Fruit fly (Drosophila melanogaster) whole organism, embryonic: ENCODE measurements around the gene yps.

Experiments
- Aef1 ChIP-seq: fragments of 200-800 bp; sonication (Bioruptor generic); IDR thresholded peaks from 3 replicates; pipeline ENCODE4 v1.3.6; 2022; ENCODE audit warnings: missing biosample characterization, missing genetic modification characterization
- Bteb2 ChIP-seq: fragments of 200-800 bp; sonication (Bioruptor generic); optimal IDR thresholded peaks from 2 replicates; lab custom pipeline; 2016; ENCODE audit warnings: missing biosample characterization, missing genetic modification characterization
- CG10543 ChIP-seq: fragments of 200-800 bp; sonication (Bioruptor generic); optimal IDR thresholded peaks from 3 replicates; lab custom pipeline; 2017; ENCODE audit warnings: missing biosample characterization, mild to moderate bottlenecking, missing genetic modification characterization, moderate library complexity
- CG12769 ChIP-seq: fragments of 200-800 bp; sonication (Bioruptor generic); optimal IDR thresholded peaks from 2 replicates; lab custom pipeline; 2019; ENCODE audit warnings: missing biosample characterization, mild to moderate bottlenecking, missing genetic modification characterization, moderate library complexity
- CG13894 ChIP-seq: fragments of 200-800 bp; sonication (Bioruptor generic); optimal IDR thresholded peaks from 3 replicates; lab custom pipeline; 2018; ENCODE audit warnings: missing biosample characterization, mild to moderate bottlenecking, missing genetic modification characterization, moderate library complexity
- CG14050 ChIP-seq: fragments of 200-800 bp; sonication (Bioruptor generic); IDR thresholded peaks from 3 replicates; pipeline ENCODE4 v1.3.6; 2022; ENCODE audit warnings: missing biosample characterization, missing genetic modification characterization
- CG16863 ChIP-seq: fragments of 200-800 bp; sonication (Bioruptor generic); optimal IDR thresholded peaks from 3 replicates; lab custom pipeline; 2016; ENCODE audit warnings: missing biosample characterization, missing genetic modification characterization
- CG18262 ChIP-seq: fragments of 200-800 bp; optimal IDR thresholded peaks from 3 replicates; lab custom pipeline; 2019; ENCODE audit warnings: missing biosample characterization, mild to moderate bottlenecking, missing genetic modification characterization, moderate library complexity
- CG3065 ChIP-seq: fragments of 200-800 bp; sonication (Bioruptor generic); optimal IDR thresholded peaks from 2 replicates; lab custom pipeline; 2016; ENCODE audit warnings: missing biosample characterization, missing genetic modification characterization
- CG31388 ChIP-seq: fragments of 200-800 bp; sonication (Bioruptor generic); optimal IDR thresholded peaks from 2 replicates; lab custom pipeline; 2016; ENCODE audit warnings: missing biosample characterization, missing genetic modification characterization
- CG32772 ChIP-seq: fragments of 200-800 bp; sonication (Bioruptor generic); IDR thresholded peaks from 2 replicates; pipeline ENCODE4 v1.3.6; 2022; ENCODE audit warnings: missing biosample characterization, missing genetic modification characterization
- CG6175 ChIP-seq: fragments of 200-800 bp; sonication (Bioruptor generic); IDR thresholded peaks from 3 replicates; pipeline ENCODE4 v1.3.6; 2022; ENCODE audit warnings: missing biosample characterization, missing genetic modification characterization
- CG8478 ChIP-seq: fragments of >200 bp; optimal IDR thresholded peaks from 2 replicates; lab custom pipeline; 2018
- CG9437 ChIP-seq: fragments of 200-800 bp; sonication (Bioruptor generic); optimal IDR thresholded peaks from 2 replicates; lab custom pipeline; 2018; ENCODE audit warnings: missing biosample characterization, mild to moderate bottlenecking, missing genetic modification characterization
- Doc3 ChIP-seq: fragments of 200-800 bp; sonication (Bioruptor generic); IDR thresholded peaks from 3 replicates; pipeline ENCODE4 v1.3.6; 2022; ENCODE audit warnings: missing biosample characterization, missing genetic modification characterization; ENCODE audit not compliant: partially characterized antibody
- Dp ChIP-seq: fragments of 200-800 bp; sonication (Bioruptor generic); optimal IDR thresholded peaks from 2 replicates; lab custom pipeline; 2018; ENCODE audit warnings: missing biosample characterization, mild to moderate bottlenecking, missing genetic modification characterization, moderate library complexity
- Dref ChIP-seq: fragments of 200-800 bp; sonication (Bioruptor generic); IDR thresholded peaks from 2 replicates; pipeline ENCODE4 v1.3.6; 2022; ENCODE audit warnings: missing biosample characterization, missing genetic modification characterization
- Ets65A ChIP-seq: fragments of 200-800 bp; sonication (Bioruptor generic); peaks from one replicate; lab custom pipeline; 2016; ENCODE audit warnings: missing biosample characterization, missing genetic modification characterization
- H15 ChIP-seq: fragments of 200-800 bp; sonication (Bioruptor generic); IDR thresholded peaks from 3 replicates; pipeline ENCODE4 v1.3.6; 2022; ENCODE audit warnings: missing biosample characterization, missing genetic modification characterization
- Hr3 ChIP-seq: fragments of 200-800 bp; sonication (Bioruptor generic); optimal IDR thresholded peaks from 3 replicates; lab custom pipeline; 2016; ENCODE audit warnings: missing biosample characterization, missing genetic modification characterization
- Med ChIP-seq: fragments of 200-800 bp; sonication (Bioruptor generic); peaks from one replicate; lab custom pipeline; 2016; ENCODE audit warnings: missing biosample characterization, missing genetic modification characterization, mild to moderate bottlenecking, inconsistent platforms, moderate library complexity
- Opbp ChIP-seq: fragments of 200-800 bp; sonication (Bioruptor generic); IDR thresholded peaks from 3 replicates; pipeline ENCODE4 v1.3.6; 2022; ENCODE audit warnings: missing biosample characterization, missing genetic modification characterization; ENCODE audit not compliant: partially characterized antibody
- PHDP ChIP-seq: fragments of 200-800 bp; sonication (Bioruptor generic); optimal IDR thresholded peaks from 3 replicates; lab custom pipeline; 2018; ENCODE audit warnings: missing biosample characterization, mild to moderate bottlenecking, missing genetic modification characterization, moderate library complexity
- Ptx1 ChIP-seq: fragments of 200-800 bp; sonication (Bioruptor generic); IDR thresholded peaks from 2 replicates; pipeline ENCODE4 v1.3.6; 2022; ENCODE audit warnings: missing biosample characterization, missing genetic modification characterization
- Sin3A ChIP-seq: fragments of >200 bp; optimal IDR thresholded peaks from 2 replicates; lab custom pipeline; 2018
- abd-A ChIP-seq: fragments of 200-800 bp; sonication (Bioruptor generic); optimal IDR thresholded peaks from 3 replicates; lab custom pipeline; 2019; ENCODE audit warnings: missing biosample characterization, mild to moderate bottlenecking, missing genetic modification characterization, moderate library complexity
- bcd ChIP-seq: fragments of 200-800 bp; sonication (Bioruptor generic); optimal IDR thresholded peaks from 2 replicates; lab custom pipeline; 2017; ENCODE audit warnings: missing biosample characterization, mild to moderate bottlenecking, missing genetic modification characterization
- bigmax ChIP-seq: fragments of 200-800 bp; sonication (Bioruptor generic); optimal IDR thresholded peaks from 2 replicates; lab custom pipeline; 2018; ENCODE audit warnings: missing biosample characterization, mild to moderate bottlenecking, missing genetic modification characterization
- bsh ChIP-seq, 2 experiments: fragments of 200-800 bp; sonication (Bioruptor generic); optimal IDR thresholded peaks; 2 replicates each; lab custom pipeline; 2017 to 2018; ENCODE audit warnings: mild to moderate bottlenecking in 2 of 2, missing biosample characterization in 2 of 2, missing genetic modification characterization in 2 of 2, moderate library complexity in 1 of 2
- chinmo ChIP-seq: fragments of 200-800 bp; sonication (Bioruptor generic); IDR thresholded peaks from 4 replicates; pipeline ENCODE4 v1.3.6; 2022; ENCODE audit warnings: missing biosample characterization, missing genetic modification characterization; ENCODE audit not compliant: partially characterized antibody
- cwo ChIP-seq: fragments of 200-800 bp; sonication (Bioruptor generic); optimal IDR thresholded peaks from 3 replicates; lab custom pipeline; 2017; ENCODE audit warnings: missing biosample characterization, missing genetic modification characterization, mild to moderate bottlenecking, moderate library complexity, missing genetic modification reagents
- da ChIP-seq: fragments of 200-800 bp; sonication (Bioruptor generic); optimal IDR thresholded peaks from 2 replicates; lab custom pipeline; 2016; ENCODE audit warnings: missing biosample characterization, missing genetic modification characterization
- dysf ChIP-seq: fragments of 200-800 bp; sonication (Bioruptor generic); IDR thresholded peaks from 3 replicates; pipeline ENCODE4 v1.3.6; 2022; ENCODE audit warnings: missing biosample characterization, missing genetic modification characterization
- esg ChIP-seq: fragments of 200-800 bp; sonication (Bioruptor generic); conservative IDR thresholded peaks from 2 replicates; pipeline ENCODE4 v1.3.6; 2022; ENCODE audit warnings: missing biosample characterization, missing genetic modification characterization
- grau ChIP-seq: fragments of 200-800 bp; optimal IDR thresholded peaks from 3 replicates; lab custom pipeline; 2019; ENCODE audit warnings: missing biosample characterization, mild to moderate bottlenecking, missing genetic modification characterization, moderate library complexity
- her ChIP-seq: fragments of 200-800 bp; sonication (Bioruptor generic); optimal IDR thresholded peaks from 2 replicates; lab custom pipeline; 2016; ENCODE audit warnings: missing biosample characterization, missing genetic modification characterization
- hkb ChIP-seq, 2 experiments: fragments of 200-800 bp in 1 of 2; fragments of >200 bp in 1 of 2; sonication (Bioruptor generic) in 1 of 2; IDR thresholded peaks in 1 of 2; optimal IDR thresholded peaks in 1 of 2; 2 replicates each; pipeline versions ENCODE4 v1.3.6 to Lab custom; 2017 to 2022; ENCODE audit warnings: missing biosample characterization in 1 of 2, missing genetic modification characterization in 1 of 2
- klu ChIP-seq: fragments of 200-800 bp; sonication (Bioruptor generic); IDR thresholded peaks from 2 replicates; pipeline ENCODE4 v1.3.6; 2022; ENCODE audit warnings: missing biosample characterization, missing genetic modification characterization
- kni ChIP-seq: fragments of 200-800 bp; sonication (Bioruptor generic); optimal IDR thresholded peaks from 3 replicates; lab custom pipeline; 2017; ENCODE audit warnings: mild to moderate bottlenecking, missing biosample characterization, missing genetic modification reagents, missing genetic modification characterization
- prd ChIP-seq, 3 experiments: fragments of >200 bp in 2 of 3; fragments of 200-800 bp in 1 of 3; sonication (Bioruptor generic) in 1 of 3; optimal IDR thresholded peaks in 2 of 3; IDR thresholded peaks in 1 of 3; 2 replicates in 2 of 3; 3 replicates in 1 of 3; pipeline versions ENCODE4 v1.3.6 to Lab custom; 2017 to 2022; ENCODE audit warnings: missing biosample characterization in 1 of 3, missing genetic modification characterization in 1 of 3
- scrt ChIP-seq: fragments of 200-800 bp; sonication (Bioruptor generic); optimal IDR thresholded peaks from 2 replicates; lab custom pipeline; 2018; ENCODE audit warnings: missing biosample characterization, mild to moderate bottlenecking, missing genetic modification characterization, moderate library complexity
- sr ChIP-seq: fragments of 200-800 bp; sonication (Bioruptor generic); IDR thresholded peaks from 3 replicates; pipeline ENCODE4 v1.3.6; 2022; ENCODE audit warnings: missing biosample characterization, missing genetic modification characterization
- stwl ChIP-seq: fragments of 200-800 bp; sonication (Bioruptor generic); optimal IDR thresholded peaks from 3 replicates; lab custom pipeline; 2018; ENCODE audit warnings: missing biosample characterization, mild to moderate bottlenecking, missing genetic modification characterization, moderate library complexity
- vfl ChIP-seq: fragments of 200-800 bp; sonication (Bioruptor generic); optimal IDR thresholded peaks from 2 replicates; lab custom pipeline; 2016; ENCODE audit warnings: missing biosample characterization, missing genetic modification characterization

yps gene

DNA sequence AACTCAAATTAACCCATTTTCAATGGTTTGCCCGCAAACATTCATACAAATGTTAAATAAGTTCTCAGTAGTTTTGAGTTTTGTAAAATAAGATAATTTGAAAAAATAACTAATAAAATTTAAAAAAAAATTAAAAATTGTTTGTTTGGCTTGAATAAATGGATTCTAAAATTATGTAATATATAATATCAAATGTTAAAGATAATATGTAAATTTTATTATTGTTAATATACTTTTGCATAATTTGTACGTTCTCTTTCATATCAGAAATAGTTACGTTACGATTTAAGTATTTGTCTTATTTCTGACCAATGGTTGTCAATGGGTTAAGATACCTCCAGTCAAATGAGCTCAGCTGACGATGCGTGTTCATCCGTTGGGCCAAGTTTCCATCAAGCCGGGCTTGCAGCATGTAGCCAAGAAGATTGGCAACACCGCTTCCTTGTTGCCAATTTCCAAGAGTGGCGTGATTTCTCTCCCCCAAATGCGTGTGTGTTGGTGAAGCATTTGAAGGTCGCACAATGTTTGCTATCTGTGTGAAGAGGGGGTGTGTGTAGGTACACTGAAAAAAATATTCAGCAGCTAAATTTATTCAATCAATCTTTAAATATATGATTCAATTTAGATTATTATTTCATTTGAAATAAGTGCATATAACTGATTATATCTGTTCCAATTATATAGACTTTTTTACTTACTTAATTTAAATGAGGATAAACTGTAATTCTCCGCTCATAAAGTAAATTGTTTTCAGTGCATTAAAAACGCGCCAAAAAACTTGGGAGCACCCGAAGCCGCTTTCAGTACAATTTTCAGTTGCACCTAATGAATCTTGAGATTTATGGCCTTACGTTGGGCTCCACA, 27.9 kb downstream of the yps start (continued):
- TF ChIP-seq Ptx1 = peak; percentile 29; the same call in 1 of the 2 replicates
- TF ChIP-seq, all 482 proteins: peak for 73

dm6 chr3L:12095960-12096359, 29.0 kb downstream of the yps start:
- TF ChIP-seq klu (GFP tag; lab: Robert Waterston, UW) (no peak), CG6175 (GFP tag; lab: Robert Waterston, UW) (no peak), CG32772 (GFP tag; lab: Robert Waterston, UW) (no peak), Doc3 (GFP tag; lab: Robert Waterston, UW) (no peak), bcd (GFP tag; lab: Kevin White, UChicago) (no peak), CG16863 (no peak), PHDP (no peak), hkb (optimal IDR thresholded peaks at IDR 0.05; lab: Kevin White, UChicago) (no peak), hkb (GFP tag; IDR thresholded peaks at IDR 0.05; lab: Robert Waterston, UW) (no peak), scrt (GFP tag; lab: Kevin White, UChicago) (no peak), CG14050 (no peak), CG9437 (GFP tag; lab: Kevin White, UChicago) (no peak), stwl (tag; lab: Kevin White, UChicago) (no peak), bsh (GFP tag; optimal IDR thresholded peaks at IDR 0.05; lab: Kevin White, UChicago) (no peak), H15 (GFP tag; lab: Robert Waterston, UW) (no peak), esg (GFP tag; lab: Robert Waterston, UW) (no peak), da (no peak), Aef1 (GFP tag; lab: Robert Waterston, UW) (no peak), Dref (GFP tag; lab: Robert Waterston, UW) (no peak), dysf (GFP tag; lab: Robert Waterston, UW) (no peak), CG3065 (GFP tag; lab: Kevin White, UChicago) (no peak)

DNA sequence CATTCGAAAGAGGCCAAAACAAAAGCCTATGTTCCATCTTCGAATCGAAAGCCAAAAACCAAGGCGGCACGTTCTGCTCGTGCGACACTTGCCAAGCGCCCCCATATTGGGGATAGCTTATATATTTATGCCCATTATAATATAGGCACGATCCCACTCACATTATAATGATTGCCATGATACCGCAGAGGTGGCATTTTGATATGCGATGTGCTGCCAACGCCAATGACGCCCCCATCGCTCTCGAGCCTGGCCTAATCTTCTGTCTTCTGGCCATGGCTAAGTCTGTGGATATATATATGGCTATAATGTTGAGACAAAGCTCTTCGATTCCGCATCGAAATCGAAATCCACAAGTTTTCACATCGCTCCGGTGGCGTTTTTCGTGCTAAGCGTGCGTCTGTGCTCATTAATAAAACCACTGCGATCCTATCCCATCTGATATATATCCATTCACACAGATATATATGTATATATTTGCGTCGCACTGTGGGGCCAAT, 32.0 kb downstream of the yps start:
- TF ChIP-seq cwo (GFP tag; lab: Kevin White, UChicago) = peak; percentile 48
- no peak for TF ChIP-seq CG18262 (tag; lab: Kevin White, UChicago)
- 0 out of 4 replicates have a peak, but pooled peaks have one; percentile 38 for TF ChIP-seq chinmo (GFP tag; lab: Robert Waterston, UW)
- TF ChIP-seq her (GFP tag; lab: Kevin White, UChicago) = no peak
- TF ChIP-seq Dp (GFP tag; lab: Kevin White, UChicago) = no peak
- TF ChIP-seq Bteb2 = no peak
- peak; percentile 17 for TF ChIP-seq kni (GFP tag; lab: Kevin White, UChicago)
- peak; percentile 62 for TF ChIP-seq abd-A (tag; lab: Kevin White, UChicago)
- TF ChIP-seq CG10543 = no peak
- peak; percentile 3 for TF ChIP-seq Ets65A (GFP tag; lab: Kevin White, UChicago)
- no peak for TF ChIP-seq Hr3 (GFP tag; lab: Kevin White, UChicago)
- peak; percentile 96 for TF ChIP-seq CG13894 (tag; lab: Kevin White, UChicago)
- TF ChIP-seq Med (GFP tag; lab: Kevin White, UChicago) = peak; percentile 64
- no peak for TF ChIP-seq prd (optimal IDR thresholded peaks at IDR 0.05; lab: Kevin White, UChicago)
- 0 out of 3 replicates have a peak, but pooled peaks have one; percentile 14 for TF ChIP-seq prd (GFP tag; IDR thresholded peaks at IDR 0.05; lab: Robert Waterston, UW)
- no peak for TF ChIP-seq CG8478 (lab: Kevin White, UChicago)
- no peak for TF ChIP-seq vfl (GFP tag; lab: Kevin White, UChicago)
- no peak for TF ChIP-seq Sin3A (lab: Kevin White, UChicago)
- no peak for TF ChIP-seq bigmax (GFP tag; lab: Kevin White, UChicago)
- no peak for TF ChIP-seq Opbp (GFP tag; lab: Robert Waterston, UW)
- TF ChIP-seq grau (tag; lab: Kevin White, UChicago) = no peak
- no peak for TF ChIP-seq CG31388
- TF ChIP-seq sr (GFP tag; lab: Robert Waterston, UW) = peak; percentile 89
- TF ChIP-seq CG12769 = peak; percentile 28
- TF ChIP-seq, all 482 proteins: peak for 10
